Worm (Caenorhabditis elegans): ENCODE measurements around the gene htrl-1.

- TF ChIP-seq ceh-13 (GFP tag; optimal IDR thresholded peaks at IDR 0.05) (no peak), B0310.2 (tag; optimal IDR thresholded peaks at IDR 0.05) (no peak), ceh-36 (tag; optimal IDR thresholded peaks at IDR 0.05) (no peak), pes-1 (GFP tag; IDR thresholded peaks at IDR 0.05) (no peak), ama-1 (optimal IDR thresholded peaks at IDR 0.05) (no peak), flt-1 (GFP tag; IDR thresholded peaks at IDR 0.05) (no peak), F13C5.2 (tag; optimal IDR thresholded peaks at IDR 0.05) (no peak)
These were observed 12.6 kb upstream of the htrl-1 start, which contains the start of gene ttll-5 for ce11 chrV:11508773-11509172.
